Worm (Caenorhabditis elegans) whole organism, L4 larva: Measurements from ENCODE around the gene C02B8.12.

Experiments used
- F44E2.7 ChIP-seq: fragments of 200-800 bp; sonication (Bioruptor generic); IDR thresholded peaks from 2 replicates; pipeline ENCODE4 v2.1.2; 2022; ENCODE audit warnings: missing genetic modification characterization, missing compliant biosample characterization
- F49E8.2 ChIP-seq: sonication (generic microtip); optimal IDR thresholded peaks from 2 replicates; lab custom pipeline; 2016; ENCODE audit warnings: missing compliant biosample characterization, mild to moderate bottlenecking, missing genetic modification characterization, borderline replicate concordance
- Y48G9A.11 ChIP-seq: fragments of 200-800 bp; sonication (Bioruptor generic); IDR thresholded peaks from 2 replicates; pipeline ENCODE4 v1.3.6; 2022; ENCODE audit warnings: missing genetic modification reagents, missing genetic modification characterization, missing compliant biosample characterization
- ama-1 ChIP-seq: fragments of 150-350 bp; optimal IDR thresholded peaks from 2 replicates; lab custom pipeline; 2014; ENCODE audit warnings: inconsistent platforms, mixed read lengths
- attf-4 ChIP-seq: sonication (generic microtip); optimal IDR thresholded peaks from 3 replicates; lab custom pipeline; 2017; ENCODE audit warnings: missing biosample characterization, missing genetic modification characterization
- ceh-62 ChIP-seq: sonication (generic microtip); optimal IDR thresholded peaks from 2 replicates; lab custom pipeline; 2017; ENCODE audit warnings: missing biosample characterization, missing genetic modification characterization
- cey-2 ChIP-seq: sonication (generic microtip); optimal IDR thresholded peaks from 3 replicates; lab custom pipeline; 2017; ENCODE audit warnings: missing genetic modification characterization, mild to moderate bottlenecking, missing compliant biosample characterization, antibody characterized with exemption, borderline replicate concordance; ENCODE audit not compliant: insufficient read depth
- daf-16 ChIP-seq, 3 experiments: sonication (generic microtip); optimal IDR thresholded peaks; 2 replicates each; lab custom pipeline; 2016 to 2017; ENCODE audit warnings: missing genetic modification characterization in 3 of 3, missing genetic modification reagents in 3 of 3, mild to moderate bottlenecking in 2 of 3, missing compliant biosample characterization in 2 of 3, missing biosample characterization in 1 of 3, moderate library complexity in 1 of 3
- daf-19 ChIP-seq: fragments of 200-800 bp; sonication (Bioruptor generic); conservative IDR thresholded peaks from 2 replicates; pipeline ENCODE4 v1.3.6; 2022; ENCODE audit warnings: missing genetic modification characterization, missing compliant biosample characterization
- dmd-8 ChIP-seq: fragments of 200-800 bp; sonication (Bioruptor generic); IDR thresholded peaks from 2 replicates; pipeline ENCODE4 v1.3.6; 2022; ENCODE audit warnings: missing genetic modification characterization, missing compliant biosample characterization
- egl-43 ChIP-seq: fragments of 200-800 bp; sonication (Bioruptor generic); IDR thresholded peaks from 2 replicates; pipeline ENCODE4 v1.3.6; 2022; ENCODE audit warnings: missing genetic modification reagents, missing genetic modification characterization, missing compliant biosample characterization
- fos-1 ChIP-seq: fragments of 150-350 bp; optimal IDR thresholded peaks from 2 replicates; lab custom pipeline; 2014; ENCODE audit warnings: missing biosample characterization, missing genetic modification characterization
- hlh-11 ChIP-seq: fragments of 200-800 bp; sonication (Bioruptor generic); optimal IDR thresholded peaks from 2 replicates; lab custom pipeline; 2018; ENCODE audit warnings: mild to moderate bottlenecking, missing genetic modification characterization, missing compliant biosample characterization
- hmg-1.1 ChIP-seq: fragments of 200-800 bp; sonication (Bioruptor generic); IDR thresholded peaks from 2 replicates; pipeline ENCODE4 v1.3.6; 2022; ENCODE audit warnings: missing genetic modification reagents, missing genetic modification characterization, missing compliant biosample characterization
- lim-7 ChIP-seq: fragments of 200-800 bp; sonication (Bioruptor generic); IDR thresholded peaks from 2 replicates; pipeline ENCODE4 v1.3.6; 2022; ENCODE audit warnings: missing genetic modification characterization, missing compliant biosample characterization
- lin-1 ChIP-seq: fragments of 200-800 bp; sonication (Bioruptor generic); IDR thresholded peaks from 2 replicates; pipeline ENCODE4 v1.3.6; 2022; ENCODE audit warnings: missing genetic modification reagents, missing genetic modification characterization, missing compliant biosample characterization
- lin-15B ChIP-seq: fragments of 150-350 bp; sonication (generic microtip); optimal IDR thresholded peaks from 3 replicates; lab custom pipeline; 2014; ENCODE audit warnings: missing biosample characterization, missing genetic modification characterization
- lin-29 ChIP-seq: fragments of 200-800 bp; sonication (Bioruptor generic); IDR thresholded peaks from 2 replicates; pipeline ENCODE4 v1.3.6; 2022; ENCODE audit warnings: missing genetic modification reagents, missing genetic modification characterization, missing compliant biosample characterization
- lin-38 ChIP-seq: fragments of 200-800 bp; sonication (Bioruptor generic); IDR thresholded peaks from 2 replicates; pipeline ENCODE4 v1.3.6; 2022; ENCODE audit warnings: missing genetic modification reagents, missing genetic modification characterization, missing compliant biosample characterization
- lsy-2 ChIP-seq, 2 experiments: fragments of 150-350 bp in 1 of 2; sonication (generic microtip) in 1 of 2; optimal IDR thresholded peaks; 2 replicates each; lab custom pipeline; 2014 to 2017; ENCODE audit warnings: missing biosample characterization in 2 of 2, missing genetic modification characterization in 2 of 2
- madf-5 ChIP-seq, 2 experiments: fragments of 200-800 bp; sonication (Bioruptor generic); IDR thresholded peaks; 2 replicates each; pipeline ENCODE4 v1.3.6; 2022; ENCODE audit warnings: missing compliant biosample characterization in 2 of 2, missing genetic modification characterization in 2 of 2
- madf-9 ChIP-seq: fragments of 200-800 bp; sonication (Bioruptor generic); conservative IDR thresholded peaks from 2 replicates; pipeline ENCODE4 v1.3.6; 2022; ENCODE audit warnings: missing genetic modification reagents, missing genetic modification characterization, missing compliant biosample characterization
- mdl-1 ChIP-seq, 2 experiments: fragments of 150-350 bp in 1 of 2; sonication (generic microtip) in 1 of 2; optimal IDR thresholded peaks; 2 replicates each; lab custom pipeline; 2014 to 2017; ENCODE audit warnings: missing biosample characterization in 2 of 2, missing genetic modification characterization in 2 of 2
- nhr-41 ChIP-seq: fragments of 200-800 bp; sonication (Bioruptor generic); IDR thresholded peaks from 2 replicates; pipeline ENCODE4 v1.3.6; 2022; ENCODE audit warnings: missing genetic modification reagents, missing genetic modification characterization, missing compliant biosample characterization
- nhr-42 ChIP-seq: fragments of 200-800 bp; sonication (Bioruptor generic); IDR thresholded peaks from 2 replicates; pipeline ENCODE4 v1.3.6; 2022; ENCODE audit warnings: missing genetic modification characterization, missing compliant biosample characterization
- nhr-76 ChIP-seq: fragments of 150-350 bp; optimal IDR thresholded peaks from 2 replicates; lab custom pipeline; 2014; ENCODE audit warnings: missing biosample characterization, missing genetic modification characterization
- nhr-77 ChIP-seq: fragments of 150-350 bp; optimal IDR thresholded peaks from 2 replicates; lab custom pipeline; 2014; ENCODE audit warnings: missing biosample characterization, missing genetic modification characterization
- pha-4 ChIP-seq, 2 experiments: fragments of 150-350 bp in 1 of 2; fragments of 200-800 bp in 1 of 2; sonication (Bioruptor generic) in 1 of 2; IDR thresholded peaks in 1 of 2; optimal IDR thresholded peaks in 1 of 2; 2 replicates each; pipeline versions ENCODE4 v1.3.6 to Lab custom; 2014 to 2022; ENCODE audit warnings: missing genetic modification characterization in 2 of 2, missing genetic modification reagents in 2 of 2, missing biosample characterization in 1 of 2, missing compliant biosample characterization in 1 of 2
- php-3 ChIP-seq: fragments of 200-800 bp; sonication (Bioruptor generic); IDR thresholded peaks from 2 replicates; pipeline ENCODE4 v1.3.6; 2022; ENCODE audit warnings: missing genetic modification reagents, missing genetic modification characterization, missing compliant biosample characterization
- snpc-1.2 ChIP-seq: fragments of 200-800 bp; sonication (Bioruptor generic); IDR thresholded peaks from 2 replicates; pipeline ENCODE4 v1.3.6; 2022; ENCODE audit warnings: missing genetic modification reagents, missing genetic modification characterization, missing compliant biosample characterization
- snpc-4 ChIP-seq: fragments of 150-350 bp; optimal IDR thresholded peaks from 2 replicates; lab custom pipeline; 2014; ENCODE audit warnings: missing biosample characterization, missing genetic modification characterization
- spr-3 ChIP-seq: fragments of 200-800 bp; sonication (Bioruptor generic); optimal IDR thresholded peaks from 2 replicates; lab custom pipeline; 2018; ENCODE audit warnings: mild to moderate bottlenecking, missing genetic modification characterization, missing compliant biosample characterization
- unc-130 ChIP-seq: sonication (generic microtip); optimal IDR thresholded peaks from 2 replicates; lab custom pipeline; 2016; ENCODE audit warnings: missing genetic modification reagents, missing genetic modification characterization, missing compliant biosample characterization
- unc-62 ChIP-seq, 3 experiments: fragments of 150-350 bp in 1 of 3; sonication (generic microtip); optimal IDR thresholded peaks in 2 of 3; peaks in 1 of 3; 1 replicate in 1 of 3; 2 replicates in 2 of 3; lab custom pipeline; 2014 to 2017; ENCODE audit warnings: missing biosample characterization in 3 of 3, missing genetic modification characterization in 3 of 3, missing genetic modification reagents in 3 of 3, missing genotype in 1 of 3
- vab-7 ChIP-seq: fragments of 200-800 bp; sonication (Bioruptor generic); IDR thresholded peaks from 2 replicates; pipeline ENCODE4 v1.3.6; 2022; ENCODE audit warnings: missing genetic modification reagents, missing genetic modification characterization, missing compliant biosample characterization
- zag-1 ChIP-seq: fragments of 150-350 bp; optimal IDR thresholded peaks from 2 replicates; lab custom pipeline; 2014; ENCODE audit warnings: missing biosample characterization, missing genetic modification characterization

The C02B8.12 gene

DNA sequence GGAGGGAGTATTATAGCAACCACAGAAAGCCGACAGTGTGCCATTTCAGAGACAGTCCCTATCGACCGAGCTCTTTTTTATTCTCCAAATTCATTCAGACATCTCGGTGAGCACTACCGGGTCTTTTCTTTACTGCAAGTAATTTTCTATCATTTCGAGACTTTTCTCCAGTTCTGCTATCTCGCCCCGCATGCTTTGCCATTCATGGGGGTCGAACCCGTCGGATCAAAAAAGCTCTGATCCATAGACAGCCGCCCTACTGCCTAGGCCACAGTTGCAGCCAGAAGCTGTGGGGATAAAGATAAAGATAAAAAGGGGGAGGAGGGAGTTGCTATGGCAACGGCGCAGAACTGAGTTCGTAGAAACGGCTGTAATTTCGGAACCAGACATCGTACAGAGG is 28.2 kb upstream of the C02B8.12 start (continued):
- TF ChIP-seq daf-16 (GFP tag; optimal IDR thresholded peaks at IDR 0.05; lab: Kevin White, UChicago) (no peak), daf-16 (tag; optimal IDR thresholded peaks at IDR 0.05; lab: Kevin White, UChicago) (no peak), zag-1 (tag; lab: Kevin White, UChicago) (no peak), egl-43 (peak; percentile 74), lin-1 (no peak), lin-38 (GFP tag; lab: Robert Waterston, UW) (0 out of 2 replicates have a peak, but pooled peaks have one; percentile 39), nhr-76 (no peak), nhr-42 (GFP tag; lab: Robert Waterston, UW) (no peak), lim-7 (GFP tag; lab: Robert Waterston, UW) (0 out of 2 replicates have a peak, but pooled peaks have one; percentile 33), mdl-1 (tag; optimal IDR thresholded peaks at IDR 0.05; lab: Kevin White, UChicago) (no peak), lin-15B (tag; lab: Kevin White, UChicago) (no peak), cey-2 (tag; lab: Kevin White, UChicago) (no peak), dmd-8 (GFP tag; lab: Robert Waterston, UW) (no peak), madf-5 (GFP tag; IDR thresholded peaks at IDR 0.05; lab: Robert Waterston, UW) (no peak), F44E2.7 (GFP tag; lab: Robert Waterston, UW) (no peak), snpc-4 (tag; lab: Kevin White, UChicago) (no peak), ceh-62 (tag; lab: Kevin White, UChicago) (no peak), php-3 (GFP tag; lab: Robert Waterston, UW) (no peak), F49E8.2 (tag; lab: Kevin White, UChicago) (peak; percentile 18), spr-3 (GFP tag; lab: Kevin White, UChicago) (no peak), nhr-77 (tag; lab: Kevin White, UChicago) (no peak), hmg-1.1 (GFP tag; lab: Robert Waterston, UW) (no peak), ama-1 (lab: Kevin White, UChicago) (no peak)
- TF ChIP-seq, all 104 proteins: peak for 10

DNA sequence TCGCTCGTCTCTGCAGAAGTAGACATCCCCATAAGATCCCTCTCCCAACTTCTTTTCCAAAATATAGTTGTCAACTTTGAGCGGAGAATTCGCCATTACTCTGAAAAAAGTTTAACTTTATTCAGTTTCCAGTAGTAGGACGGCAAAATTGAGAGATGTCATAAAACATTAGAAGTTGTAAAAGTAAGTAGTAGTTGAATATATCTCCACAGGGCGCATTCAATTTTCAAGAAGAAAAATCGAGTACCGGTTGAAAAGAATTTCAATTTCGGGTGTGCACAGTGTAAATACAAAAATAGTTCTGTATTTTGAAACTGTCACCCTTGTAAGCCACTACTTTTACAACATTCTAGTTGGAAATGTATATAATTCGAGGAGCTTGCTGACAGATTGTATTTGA is 27.5 kb upstream of the C02B8.12 start, which contains the start of gene F22F1.2:
Gene F22F1.2 (minus strand): TSS at position 101 of the 400 bp plus-strand sequence.
- TF ChIP-seq nhr-41 (GFP tag; lab: Robert Waterston, UW) (no peak), lin-29 (GFP tag; lab: Robert Waterston, UW) (no peak), unc-130 (GFP tag; lab: Kevin White, UChicago) (no peak), mdl-1 (tag; optimal IDR thresholded peaks at IDR 0.05; lab: Kevin White, UChicago) (no peak)

DNA sequence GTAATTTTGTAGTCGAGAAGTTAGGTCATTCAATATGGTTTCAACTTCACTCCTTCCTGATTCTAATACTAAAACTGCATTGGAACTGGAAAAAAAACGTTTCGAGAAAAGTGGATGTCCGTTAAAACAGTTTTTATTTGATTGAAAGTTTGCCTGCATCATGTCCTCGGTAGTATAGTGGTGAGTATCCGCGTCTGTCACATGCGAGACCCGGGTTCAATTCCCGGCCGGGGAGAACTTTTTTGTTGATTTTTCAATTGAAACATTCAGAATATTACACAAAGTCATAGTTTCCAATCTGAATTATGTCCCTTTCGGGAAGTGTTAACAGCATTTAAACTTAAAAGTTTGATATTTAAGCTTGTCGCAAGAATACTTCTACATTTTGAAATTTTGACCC is 25.8 kb upstream of the C02B8.12 start:
- TF ChIP-seq pha-4 (GFP tag; IDR thresholded peaks at IDR 0.05; lab: Robert Waterston, UW) (peak; percentile 23; the same call in 1 of the 2 replicates), pha-4 (tag; optimal IDR thresholded peaks at IDR 0.05; lab: Kevin White, UChicago) (no peak), Y48G9A.11 (GFP tag; lab: Robert Waterston, UW) (peak; percentile 44; the same call in 1 of the 2 replicates), snpc-1.2 (GFP tag; lab: Robert Waterston, UW) (peak; percentile 74), hlh-11 (tag; lab: Kevin White, UChicago) (no peak), madf-5 (GFP tag; IDR thresholded peaks at IDR 0.05; lab: Robert Waterston, UW) (0 out of 4 replicates have a peak, but pooled peaks of 1 of the 2 experiments have one; percentile 31), lsy-2 (tag; optimal IDR thresholded peaks at IDR 0.05; lab: Kevin White, UChicago) (no peak), daf-19 (GFP tag; lab: Robert Waterston, UW) (0 out of 2 replicates have a peak, but pooled peaks have one; percentile 48), madf-9 (GFP tag; lab: Robert Waterston, UW) (0 out of 2 replicates have a peak, but pooled peaks have one; percentile 15), fos-1 (tag; lab: Kevin White, UChicago) (no peak), lim-7 (GFP tag; lab: Robert Waterston, UW) (peak; percentile 71; the same call in 1 of the 2 replicates), vab-7 (peak; percentile 60), unc-62 (GFP tag; optimal IDR thresholded peaks at IDR 0.05 in 1 of 2; lab: Kevin White, UChicago) (no peak), unc-62 (tag; optimal IDR thresholded peaks at IDR 0.05; lab: Kevin White, UChicago) (no peak), attf-4 (no peak)
